Worm (Caenorhabditis elegans) whole organism, midembryonic: Measurements from ENCODE around the gene C03E10.3.

Experiments
- T22C8.4 ChIP-seq: fragments of 200-800 bp; sonication (Bioruptor generic); IDR thresholded peaks from 2 replicates; pipeline ENCODE4 v1.3.6; 2022; ENCODE audit warnings: missing genetic modification characterization, missing compliant biosample characterization
- cog-1 ChIP-seq: sonication (generic microtip); optimal IDR thresholded peaks from 2 replicates; lab custom pipeline; 2016; ENCODE audit warnings: missing genetic modification characterization, missing compliant biosample characterization
- flt-1 ChIP-seq: fragments of 200-800 bp; sonication (Bioruptor generic); IDR thresholded peaks from 2 replicates; pipeline ENCODE4 v1.3.6; 2022; ENCODE audit warnings: missing genetic modification characterization, missing compliant biosample characterization
- klf-2 ChIP-seq: fragments of 200-800 bp; sonication (Bioruptor generic); conservative IDR thresholded peaks from 2 replicates; pipeline ENCODE4 v1.3.6; 2022; ENCODE audit warnings: missing genetic modification reagents, missing genetic modification characterization, missing compliant biosample characterization
- med-1 ChIP-seq: sonication (generic microtip); optimal IDR thresholded peaks from 2 replicates; lab custom pipeline; 2017; ENCODE audit warnings: missing genetic modification characterization, mild to moderate bottlenecking, missing compliant biosample characterization, antibody characterized with exemption, missing genetic modification reagents; ENCODE audit not compliant: insufficient read depth
- ref-1 ChIP-seq: fragments of 200-800 bp; sonication (Bioruptor generic); conservative IDR thresholded peaks from 2 replicates; pipeline ENCODE4 v1.3.6; 2022; ENCODE audit warnings: missing genetic modification reagents, missing genetic modification characterization, missing compliant biosample characterization
- tab-1 ChIP-seq: fragments of 200-800 bp; sonication (Bioruptor generic); IDR thresholded peaks from 2 replicates; pipeline ENCODE4 v1.3.6; 2022; ENCODE audit warnings: missing genetic modification characterization, missing compliant biosample characterization
- ztf-29 ChIP-seq: fragments of 200-800 bp; sonication (Bioruptor generic); IDR thresholded peaks from 2 replicates; pipeline ENCODE4 v1.3.6; 2022; ENCODE audit warnings: missing genetic modification reagents, missing genetic modification characterization, missing compliant biosample characterization

DNA sequence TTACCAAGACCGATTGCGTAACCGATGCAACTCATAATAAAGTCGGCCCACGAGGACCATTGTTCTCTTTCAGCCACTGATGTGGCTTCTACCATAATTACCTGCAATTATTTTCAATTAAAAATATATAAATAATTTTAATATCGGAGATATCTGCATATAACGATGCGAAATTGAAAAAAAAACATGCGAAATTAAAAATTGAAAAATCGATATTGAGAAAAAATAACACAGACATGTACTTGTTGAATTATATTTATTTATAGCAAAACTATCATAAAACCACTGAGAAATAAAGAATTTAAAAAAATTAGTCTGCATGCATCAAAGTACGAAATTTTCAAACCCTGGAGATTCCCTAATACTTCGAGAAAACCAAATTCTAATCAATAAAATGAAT lies 22.1 kb downstream of the C03E10.3 start, which contains the start of gene snf-11:
- TF ChIP-seq flt-1 (GFP tag; lab: Robert Waterston, UW) (no peak), ztf-29 (GFP tag; lab: Robert Waterston, UW) (no peak), cog-1 (tag; lab: Kevin White, UChicago) (no peak), tab-1 (no peak), T22C8.4 (GFP tag; lab: Robert Waterston, UW) (no peak), ref-1 (GFP tag; lab: Robert Waterston, UW) (no peak), med-1 (GFP tag; lab: Kevin White, UChicago) (no peak), klf-2 (GFP tag; lab: Robert Waterston, UW) (no peak)
